Worm (Caenorhabditis elegans) whole organism, L4 larva: ENCODE results near the gene C02B8.1.
A peak's percentile ranks its signal among the peaks of the same experiment; 100 is the strongest.

ENCODE experiments used
- D1046.2 ChIP-seq: fragments of 200-800 bp; sonication (Bioruptor generic); IDR thresholded peaks from 2 replicates; pipeline ENCODE4 v1.3.6; 2022; ENCODE audit warnings: missing genetic modification characterization, missing compliant biosample characterization
- F26F4.8 ChIP-seq: fragments of 200-800 bp; sonication (Bioruptor generic); conservative IDR thresholded peaks from 2 replicates; pipeline ENCODE4 v1.3.6; 2022; ENCODE audit warnings: missing genetic modification characterization, missing compliant biosample characterization
- F37D6.2 ChIP-seq: sonication (generic microtip); optimal IDR thresholded peaks from 2 replicates; lab custom pipeline; 2016; ENCODE audit warnings: mild to moderate bottlenecking, missing genetic modification characterization, missing compliant biosample characterization
- T20F7.1 ChIP-seq: fragments of 200-800 bp; sonication (Bioruptor generic); optimal IDR thresholded peaks from 2 replicates; lab custom pipeline; 2018; ENCODE audit warnings: mild to moderate bottlenecking, missing genetic modification characterization, missing compliant biosample characterization
- T26A8.4 ChIP-seq: fragments of 200-800 bp; sonication (Bioruptor generic); IDR thresholded peaks from 2 replicates; pipeline ENCODE4 v1.3.6; 2022; ENCODE audit warnings: missing genetic modification characterization, missing compliant biosample characterization
- ZK337.2 ChIP-seq: fragments of 200-800 bp; sonication (Bioruptor generic); IDR thresholded peaks from 2 replicates; pipeline ENCODE4 v1.3.6; 2022; ENCODE audit warnings: missing genetic modification reagents, missing genetic modification characterization, missing compliant biosample characterization
- aha-1 ChIP-seq: fragments of 150-350 bp; peaks from one replicate; lab custom pipeline; 2014; ENCODE audit warnings: missing biosample characterization, missing genetic modification characterization
- aly-2 ChIP-seq: sonication (generic microtip); optimal IDR thresholded peaks from 2 replicates; lab custom pipeline; 2018; ENCODE audit warnings: missing biosample characterization, missing genetic modification characterization
- ama-1 ChIP-seq: fragments of 150-350 bp; optimal IDR thresholded peaks from 2 replicates; lab custom pipeline; 2014; ENCODE audit warnings: inconsistent platforms, mixed read lengths
- ceh-32 ChIP-seq: sonication (generic microtip); optimal IDR thresholded peaks from 2 replicates; lab custom pipeline; 2016; ENCODE audit warnings: mild to moderate bottlenecking, missing genetic modification characterization, missing compliant biosample characterization; ENCODE audit not compliant: poor library complexity
- ceh-44 ChIP-seq: fragments of 200-800 bp; sonication (Bioruptor generic); IDR thresholded peaks from 2 replicates; pipeline ENCODE4 v1.3.6; 2022; ENCODE audit warnings: missing genetic modification reagents, missing genetic modification characterization, missing compliant biosample characterization
- ces-1 ChIP-seq: fragments of 150-350 bp; sonication (generic microtip); optimal IDR thresholded peaks from 4 replicates; lab custom pipeline; 2014; ENCODE audit warnings: missing biosample characterization, missing genetic modification reagents, missing genetic modification characterization
- cey-2 ChIP-seq: sonication (generic microtip); optimal IDR thresholded peaks from 3 replicates; lab custom pipeline; 2017; ENCODE audit warnings: missing genetic modification characterization, mild to moderate bottlenecking, missing compliant biosample characterization, antibody characterized with exemption, borderline replicate concordance; ENCODE audit not compliant: insufficient read depth
- dmd-6 ChIP-seq: fragments of 200-800 bp; sonication (Bioruptor generic); IDR thresholded peaks from 2 replicates; pipeline ENCODE4 v1.3.6; 2022; ENCODE audit warnings: missing genetic modification reagents, missing genetic modification characterization, missing compliant biosample characterization
- dmd-8 ChIP-seq: fragments of 200-800 bp; sonication (Bioruptor generic); IDR thresholded peaks from 2 replicates; pipeline ENCODE4 v1.3.6; 2022; ENCODE audit warnings: missing genetic modification characterization, missing compliant biosample characterization
- dve-1 ChIP-seq: sonication (generic microtip); optimal IDR thresholded peaks from 2 replicates; lab custom pipeline; 2017; ENCODE audit warnings: antibody characterized with exemption, mild to moderate bottlenecking, missing genetic modification characterization, missing compliant biosample characterization; ENCODE audit not compliant: insufficient read depth
- egl-27 ChIP-seq: sonication (generic microtip); optimal IDR thresholded peaks from 3 replicates; lab custom pipeline; 2017; ENCODE audit warnings: missing biosample characterization, missing genetic modification reagents, missing genetic modification characterization
- egl-43 ChIP-seq: fragments of 200-800 bp; sonication (Bioruptor generic); IDR thresholded peaks from 2 replicates; pipeline ENCODE4 v1.3.6; 2022; ENCODE audit warnings: missing genetic modification reagents, missing genetic modification characterization, missing compliant biosample characterization
- gei-8 ChIP-seq: fragments of 200-800 bp; sonication (Bioruptor generic); optimal IDR thresholded peaks from 2 replicates; lab custom pipeline; 2018; ENCODE audit warnings: mild to moderate bottlenecking, missing genetic modification characterization, missing compliant biosample characterization
- hlh-30 ChIP-seq: sonication (generic microtip); optimal IDR thresholded peaks from 2 replicates; lab custom pipeline; 2017; ENCODE audit warnings: antibody characterized with exemption, mild to moderate bottlenecking, missing genetic modification characterization, missing compliant biosample characterization; ENCODE audit not compliant: insufficient read depth
- hmg-1.1 ChIP-seq: fragments of 200-800 bp; sonication (Bioruptor generic); IDR thresholded peaks from 2 replicates; pipeline ENCODE4 v1.3.6; 2022; ENCODE audit warnings: missing genetic modification reagents, missing genetic modification characterization, missing compliant biosample characterization
- lim-7 ChIP-seq: fragments of 200-800 bp; sonication (Bioruptor generic); IDR thresholded peaks from 2 replicates; pipeline ENCODE4 v1.3.6; 2022; ENCODE audit warnings: missing genetic modification characterization, missing compliant biosample characterization
- lin-29 ChIP-seq: fragments of 200-800 bp; sonication (Bioruptor generic); IDR thresholded peaks from 2 replicates; pipeline ENCODE4 v1.3.6; 2022; ENCODE audit warnings: missing genetic modification reagents, missing genetic modification characterization, missing compliant biosample characterization
- lin-39 ChIP-seq: fragments of 150-350 bp; optimal IDR thresholded peaks from 2 replicates; lab custom pipeline; 2014; ENCODE audit warnings: missing biosample characterization, missing genetic modification reagents, missing genetic modification characterization
- lsy-2 ChIP-seq, 2 experiments: fragments of 150-350 bp in 1 of 2; sonication (generic microtip) in 1 of 2; optimal IDR thresholded peaks; 2 replicates each; lab custom pipeline; 2014 to 2017; ENCODE audit warnings: missing biosample characterization in 2 of 2, missing genetic modification characterization in 2 of 2
- madf-9 ChIP-seq: fragments of 200-800 bp; sonication (Bioruptor generic); conservative IDR thresholded peaks from 2 replicates; pipeline ENCODE4 v1.3.6; 2022; ENCODE audit warnings: missing genetic modification reagents, missing genetic modification characterization, missing compliant biosample characterization
- mdl-1 ChIP-seq, 2 experiments: fragments of 150-350 bp in 1 of 2; sonication (generic microtip) in 1 of 2; optimal IDR thresholded peaks; 2 replicates each; lab custom pipeline; 2014 to 2017; ENCODE audit warnings: missing biosample characterization in 2 of 2, missing genetic modification characterization in 2 of 2
- mdt-29 ChIP-seq: fragments of 200-800 bp; sonication (Bioruptor generic); IDR thresholded peaks from 2 replicates; pipeline ENCODE4 v1.3.6; 2022; ENCODE audit warnings: missing genetic modification reagents, missing genetic modification characterization, missing compliant biosample characterization
- mep-1 ChIP-seq: fragments of 150-350 bp; sonication (generic microtip); optimal IDR thresholded peaks from 3 replicates; lab custom pipeline; 2014; ENCODE audit warnings: missing biosample characterization, missing genetic modification characterization
- mes-2 ChIP-seq: sonication (generic microtip); optimal IDR thresholded peaks from 2 replicates; lab custom pipeline; 2016; ENCODE audit warnings: missing genotype, mild to moderate bottlenecking, missing genetic modification characterization, missing compliant biosample characterization; ENCODE audit not compliant: poor library complexity, severe bottlenecking
- mxl-2 ChIP-seq: fragments of 200-800 bp; sonication (Bioruptor generic); conservative IDR thresholded peaks from 2 replicates; pipeline ENCODE4 v1.3.6; 2022; ENCODE audit warnings: missing genetic modification reagents, missing genetic modification characterization, missing compliant biosample characterization
- mxl-3 ChIP-seq: fragments of 200-800 bp; sonication (Bioruptor generic); optimal IDR thresholded peaks from 2 replicates; lab custom pipeline; 2018; ENCODE audit warnings: mild to moderate bottlenecking, missing genetic modification characterization, missing compliant biosample characterization
- nhr-11 ChIP-seq: fragments of 150-350 bp; optimal IDR thresholded peaks from 2 replicates; lab custom pipeline; 2014; ENCODE audit warnings: missing biosample characterization, missing genetic modification characterization
- nhr-111 ChIP-seq: fragments of 200-800 bp; sonication (Bioruptor generic); optimal IDR thresholded peaks from 2 replicates; lab custom pipeline; 2018; ENCODE audit warnings: mild to moderate bottlenecking, missing genetic modification characterization, missing compliant biosample characterization
- nhr-25 ChIP-seq: sonication (generic microtip); optimal IDR thresholded peaks from 2 replicates; lab custom pipeline; 2017; ENCODE audit warnings: missing genetic modification characterization, mild to moderate bottlenecking, missing compliant biosample characterization, antibody characterized with exemption, moderate library complexity, borderline replicate concordance; ENCODE audit not compliant: insufficient read depth
- nhr-41 ChIP-seq: fragments of 200-800 bp; sonication (Bioruptor generic); IDR thresholded peaks from 2 replicates; pipeline ENCODE4 v1.3.6; 2022; ENCODE audit warnings: missing genetic modification reagents, missing genetic modification characterization, missing compliant biosample characterization
- nhr-48 ChIP-seq: sonication (generic microtip); optimal IDR thresholded peaks from 2 replicates; lab custom pipeline; 2016; ENCODE audit warnings: mild to moderate bottlenecking, missing genetic modification characterization, missing compliant biosample characterization
- pha-4 ChIP-seq, 2 experiments: fragments of 150-350 bp in 1 of 2; fragments of 200-800 bp in 1 of 2; sonication (Bioruptor generic) in 1 of 2; IDR thresholded peaks in 1 of 2; optimal IDR thresholded peaks in 1 of 2; 2 replicates each; pipeline versions ENCODE4 v1.3.6 to Lab custom; 2014 to 2022; ENCODE audit warnings: missing genetic modification characterization in 2 of 2, missing genetic modification reagents in 2 of 2, missing biosample characterization in 1 of 2, missing compliant biosample characterization in 1 of 2
- spr-1 ChIP-seq: sonication (generic microtip); optimal IDR thresholded peaks from 2 replicates; lab custom pipeline; 2016; ENCODE audit warnings: mild to moderate bottlenecking, missing genetic modification characterization, missing compliant biosample characterization
- tra-1 ChIP-seq: fragments of 200-800 bp; sonication (Bioruptor generic); IDR thresholded peaks from 2 replicates; pipeline ENCODE4 v1.3.6; 2022; ENCODE audit warnings: missing genetic modification reagents, missing genetic modification characterization, missing compliant biosample characterization
- unc-130 ChIP-seq: sonication (generic microtip); optimal IDR thresholded peaks from 2 replicates; lab custom pipeline; 2016; ENCODE audit warnings: missing genetic modification reagents, missing genetic modification characterization, missing compliant biosample characterization
- zag-1 ChIP-seq: fragments of 150-350 bp; optimal IDR thresholded peaks from 2 replicates; lab custom pipeline; 2014; ENCODE audit warnings: missing biosample characterization, missing genetic modification characterization
- zfp-2 ChIP-seq: sonication (generic microtip); optimal IDR thresholded peaks from 2 replicates; lab custom pipeline; 2016; ENCODE audit warnings: mild to moderate bottlenecking, missing genetic modification characterization, missing compliant biosample characterization
- zip-11 ChIP-seq: fragments of 200-800 bp; sonication (Bioruptor generic); IDR thresholded peaks from 2 replicates; pipeline ENCODE4 v1.3.6; 2022; ENCODE audit warnings: missing genetic modification characterization, missing compliant biosample characterization
- ztf-11 ChIP-seq: fragments of 150-350 bp; optimal IDR thresholded peaks from 2 replicates; lab custom pipeline; 2014; ENCODE audit warnings: missing biosample characterization, missing genetic modification characterization

The C02B8.1 gene

ce11 chrX:8109531-8109930 lies 38.0 kb upstream of the C02B8.1 start (continued):
- TF ChIP-seq lim-7 (GFP tag; lab: Robert Waterston, UW) (no peak), dmd-6 (no peak), unc-130 (GFP tag; lab: Kevin White, UChicago) (no peak), aha-1 (tag; lab: Kevin White, UChicago) (peak; percentile 47), hmg-1.1 (GFP tag; lab: Robert Waterston, UW) (peak; percentile 70), lin-29 (GFP tag; lab: Robert Waterston, UW) (no peak), T20F7.1 (GFP tag; lab: Kevin White, UChicago) (no peak), egl-43 (GFP tag; lab: Robert Waterston, UW) (no peak), F26F4.8 (GFP tag; lab: Robert Waterston, UW) (no peak), tra-1 (GFP tag; lab: Robert Waterston, UW) (no peak), mes-2 (tag; lab: Kevin White, UChicago) (peak; percentile 71), zip-11 (no peak), ceh-44 (GFP tag; lab: Robert Waterston, UW) (no peak), nhr-11 (tag; lab: Kevin White, UChicago) (peak; percentile 43), ZK337.2 (GFP tag; lab: Robert Waterston, UW) (no peak), aly-2 (tag; lab: Kevin White, UChicago) (no peak), lsy-2 (tag; optimal IDR thresholded peaks at IDR 0.05; lab: Kevin White, UChicago) (no peak), zag-1 (tag; lab: Kevin White, UChicago) (no peak), dve-1 (tag; lab: Kevin White, UChicago) (peak; percentile 80), nhr-25 (tag; lab: Kevin White, UChicago) (no peak), cey-2 (tag; lab: Kevin White, UChicago) (no peak), dmd-8 (GFP tag; lab: Robert Waterston, UW) (no peak), madf-9 (GFP tag; lab: Robert Waterston, UW) (no peak), ceh-32 (tag; lab: Kevin White, UChicago) (no peak), hlh-30 (peak; percentile 8), nhr-41 (GFP tag; lab: Robert Waterston, UW) (no peak), ces-1 (GFP tag; lab: Kevin White, UChicago) (no peak), zfp-2 (tag; lab: Kevin White, UChicago) (no peak), mxl-2 (GFP tag; lab: Robert Waterston, UW) (no peak), gei-8 (GFP tag; lab: Kevin White, UChicago) (no peak), F37D6.2 (tag; lab: Kevin White, UChicago) (no peak), T26A8.4 (GFP tag; lab: Robert Waterston, UW) (0 out of 2 replicates have a peak, but pooled peaks have one; percentile 51), mdl-1 (tag; optimal IDR thresholded peaks at IDR 0.05; lab: Kevin White, UChicago) (no peak), pha-4 (GFP tag; IDR thresholded peaks at IDR 0.05; lab: Robert Waterston, UW) (no peak), pha-4 (tag; optimal IDR thresholded peaks at IDR 0.05; lab: Kevin White, UChicago) (peak; percentile 1), mdt-29 (GFP tag; lab: Robert Waterston, UW) (no peak), egl-27 (tag; lab: Kevin White, UChicago) (no peak), nhr-111 (GFP tag; lab: Kevin White, UChicago) (no peak), nhr-48 (no peak), D1046.2 (GFP tag; lab: Robert Waterston, UW) (no peak), mep-1 (tag; lab: Kevin White, UChicago) (peak; percentile 75), ama-1 (lab: Kevin White, UChicago) (no peak), ztf-11 (tag; lab: Kevin White, UChicago) (no peak), spr-1 (no peak), lin-39 (tag; lab: Kevin White, UChicago) (no peak), mxl-3 (GFP tag; lab: Kevin White, UChicago) (no peak)
